Fruit fly (Drosophila melanogaster): ENCODE results near the gene CG16713.

Gene CG16713

dm6 chr2L:3655698-3656105, 39.5 kb downstream of the CG16713 start (continued):
- peak; percentile 93 for TF ChIP-seq Rel (GFP tag; optimal IDR thresholded peaks at IDR 0.05)
- peak; percentile 95 for TF ChIP-seq Rel (tag; optimal IDR thresholded peaks at IDR 0.05)
- no peak for TF ChIP-seq lola (GFP tag; optimal IDR thresholded peaks at IDR 0.05)
- TF ChIP-seq HLH106 (tag; optimal IDR thresholded peaks at IDR 0.05) = peak; percentile 99
- TF ChIP-seq Abd-B (GFP tag; optimal IDR thresholded peaks at IDR 0.05) = no peak

DNA sequence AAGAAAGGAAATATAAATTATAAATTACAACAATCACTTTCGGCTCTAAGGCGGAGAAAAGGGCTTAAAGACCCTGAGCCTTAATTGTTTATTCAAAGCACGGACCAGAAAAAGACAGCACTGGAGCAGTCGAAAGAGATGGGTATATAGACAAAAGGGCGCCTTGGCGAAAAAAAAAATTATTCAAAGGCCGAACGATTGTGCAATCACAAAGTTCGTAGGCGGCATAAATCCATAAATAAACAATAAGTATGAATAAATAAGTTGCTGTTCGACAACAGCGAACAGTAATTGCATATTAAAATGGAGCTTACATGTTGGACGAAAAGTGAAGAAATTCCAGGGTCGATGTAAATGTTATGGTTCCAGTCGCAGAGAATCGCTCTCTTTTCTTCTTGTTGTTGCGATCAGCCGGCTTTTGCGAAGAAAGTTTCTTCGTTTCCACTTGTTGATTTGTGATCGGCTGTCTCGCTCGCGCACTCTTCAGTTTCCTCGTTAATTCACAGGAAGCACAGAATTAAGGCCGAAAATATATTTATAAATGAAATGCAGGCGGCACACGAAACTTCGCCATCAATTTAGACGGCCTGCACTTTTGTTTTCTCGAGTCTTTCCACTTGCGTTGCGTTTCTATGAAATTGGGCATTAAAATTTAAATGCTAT, 40.1 kb downstream of the CG16713 start:
- TF ChIP-seq sv (GFP tag; optimal IDR thresholded peaks at IDR 0.05) (no peak), brk (GFP tag; optimal IDR thresholded peaks at IDR 0.05) (no peak), sage (GFP tag; optimal IDR thresholded peaks at IDR 0.05) (no peak), pan (optimal IDR thresholded peaks at IDR 0.05) (no peak), Dfd (GFP tag; optimal IDR thresholded peaks at IDR 0.05) (no peak), dmrt93B (GFP tag; optimal IDR thresholded peaks at IDR 0.05) (no peak), HLH106 (tag; optimal IDR thresholded peaks at IDR 0.05) (no peak), GATAd (GFP tag; optimal IDR thresholded peaks at IDR 0.05) (no peak), Hr83 (GFP tag; optimal IDR thresholded peaks at IDR 0.05; ENCODE audit: poor library complexity, severe bottlenecking) (no peak), Sp1 (GFP tag; optimal IDR thresholded peaks at IDR 0.05) (no peak), dl (GFP tag; optimal IDR thresholded peaks at IDR 0.05; ENCODE audit: insufficient read depth in 1 of 2, partially characterized antibody in 2 of 2) (no peak), Abd-B (GFP tag; optimal IDR thresholded peaks at IDR 0.05) (no peak), usp (GFP tag; optimal IDR thresholded peaks at IDR 0.05) (no peak), Dif (GFP tag; optimal IDR thresholded peaks at IDR 0.05; ENCODE audit: partially characterized antibody) (no peak)

DNA sequence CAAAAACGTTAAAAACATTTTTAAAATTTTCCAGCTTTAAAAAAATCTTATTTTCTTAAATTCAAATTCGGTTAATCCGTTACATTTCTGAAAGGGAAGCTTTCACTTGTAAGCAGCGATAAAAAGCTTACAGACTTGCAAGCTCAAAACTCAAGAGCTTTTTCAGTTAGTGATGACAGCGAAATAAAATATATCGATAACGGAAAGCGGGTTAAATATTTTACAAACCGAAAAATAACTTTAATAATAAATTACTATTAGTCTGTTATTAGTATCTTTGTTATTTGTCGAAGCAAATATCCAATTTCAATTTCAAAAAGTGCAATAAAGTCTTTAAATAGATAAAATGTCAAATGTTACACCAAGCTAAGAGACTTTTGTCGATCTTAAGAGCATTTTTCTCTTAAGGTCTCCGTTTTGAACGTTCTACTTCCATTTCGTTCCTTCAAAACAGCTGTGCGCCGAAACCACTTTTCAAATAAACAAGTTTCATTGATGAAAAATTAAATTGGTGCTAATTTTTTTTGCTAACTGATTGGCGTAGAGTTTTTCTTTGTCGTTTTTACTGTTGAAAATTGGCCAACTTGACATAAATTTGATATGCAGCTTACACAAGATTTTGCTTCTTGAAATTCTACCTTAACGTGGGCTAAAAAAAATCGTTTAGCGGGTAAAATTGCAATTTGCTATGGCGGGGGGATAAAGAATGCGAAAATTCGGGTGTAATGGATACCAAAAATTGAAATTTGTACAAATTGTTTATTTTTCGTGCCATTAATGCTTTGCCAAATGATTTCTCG, 46.8 kb downstream of the CG16713 start:
- TF ChIP-seq ey (GFP tag; optimal IDR thresholded peaks at IDR 0.05) (no peak), HLH106 (tag; optimal IDR thresholded peaks at IDR 0.05) (no peak), GATAd (GFP tag; optimal IDR thresholded peaks at IDR 0.05) (no peak), sv (GFP tag; optimal IDR thresholded peaks at IDR 0.05) (no peak), woc (GFP tag; optimal IDR thresholded peaks at IDR 0.05) (peak; percentile 27), CrebA (GFP tag; optimal IDR thresholded peaks at IDR 0.05; ENCODE audit: borderline replicate concordance) (peak; percentile 40), psq (GFP tag; optimal IDR thresholded peaks at IDR 0.05) (no peak), OdsH (GFP tag; optimal IDR thresholded peaks at IDR 0.05) (no peak), sage (GFP tag; optimal IDR thresholded peaks at IDR 0.05) (peak; percentile 67), Hnf4 (GFP tag; optimal IDR thresholded peaks at IDR 0.05) (peak; percentile 18), fru (GFP tag; optimal IDR thresholded peaks at IDR 0.05) (no peak), Jra (GFP tag; optimal IDR thresholded peaks at IDR 0.05) (no peak), CG9705 (GFP tag; optimal IDR thresholded peaks at IDR 0.05) (no peak), CG32264 (GFP tag; optimal IDR thresholded peaks at IDR 0.05) (no peak), brk (GFP tag; optimal IDR thresholded peaks at IDR 0.05) (peak; percentile 87)

DNA sequence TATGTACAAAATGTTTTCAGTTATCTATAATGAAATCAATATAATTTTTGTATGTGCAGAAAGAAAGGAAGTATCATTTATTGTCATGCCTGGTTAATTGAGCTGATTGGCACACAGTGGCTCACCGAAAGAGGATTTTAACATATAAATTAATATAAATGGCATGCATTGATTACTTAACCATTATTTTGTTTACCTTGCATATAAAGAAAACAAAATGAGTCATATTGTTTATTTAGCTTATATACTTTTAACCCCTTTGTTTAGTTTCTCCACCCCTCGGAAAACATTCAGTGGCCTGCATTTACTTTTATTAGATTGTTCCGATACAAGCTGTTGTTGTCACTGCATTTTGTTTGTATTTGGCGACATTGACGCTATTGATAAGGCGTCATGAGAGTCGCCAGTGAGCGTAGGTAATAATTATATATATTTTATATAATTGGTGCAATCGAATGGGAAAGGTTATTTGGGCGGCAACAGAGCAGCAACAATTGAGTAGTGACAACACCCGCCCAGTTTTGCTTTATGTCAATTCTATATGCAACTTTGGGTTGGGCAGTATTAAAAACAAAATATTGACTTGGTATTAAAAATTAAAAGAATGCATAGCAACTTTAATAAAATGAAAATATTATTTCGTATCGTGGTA, 47.6 kb downstream of the CG16713 start:
- TF ChIP-seq CrebA (GFP tag; optimal IDR thresholded peaks at IDR 0.05; ENCODE audit: borderline replicate concordance) = peak; percentile 22
- peak in 1 of 2 experiments; percentile 69 for TF ChIP-seq foxo (GFP tag; optimal IDR thresholded peaks at IDR 0.05)
- TF ChIP-seq dl (GFP tag; optimal IDR thresholded peaks at IDR 0.05; ENCODE audit: insufficient read depth in 1 of 2, partially characterized antibody in 2 of 2) = no peak
- no peak for TF ChIP-seq woc (GFP tag; optimal IDR thresholded peaks at IDR 0.05)
- peak; percentile 84 for TF ChIP-seq OdsH (GFP tag; optimal IDR thresholded peaks at IDR 0.05)
- peak; percentile 74 for TF ChIP-seq rgr (GFP tag; optimal IDR thresholded peaks at IDR 0.05)
- no peak for TF ChIP-seq Rel (GFP tag; optimal IDR thresholded peaks at IDR 0.05)
- peak; percentile 17 for TF ChIP-seq Rel (tag; optimal IDR thresholded peaks at IDR 0.05)
- peak; percentile 60 for TF ChIP-seq ey (GFP tag; optimal IDR thresholded peaks at IDR 0.05)
- peak; percentile 50 for TF ChIP-seq fru (GFP tag; optimal IDR thresholded peaks at IDR 0.05)
- TF ChIP-seq Sp1 (GFP tag; optimal IDR thresholded peaks at IDR 0.05) = peak; percentile 84
- peak; percentile 80 for TF ChIP-seq HLH106 (tag; optimal IDR thresholded peaks at IDR 0.05)
- TF ChIP-seq dmrt93B (GFP tag; optimal IDR thresholded peaks at IDR 0.05) = peak; percentile 54
- peak; percentile 67 for TF ChIP-seq dsf (GFP tag; optimal IDR thresholded peaks at IDR 0.05; ENCODE audit: borderline replicate concordance)
- peak; percentile 8 for TF ChIP-seq sage (GFP tag; optimal IDR thresholded peaks at IDR 0.05)
- peak; percentile 83 for TF ChIP-seq Hnf4 (GFP tag; optimal IDR thresholded peaks at IDR 0.05)
- TF ChIP-seq psq (GFP tag; optimal IDR thresholded peaks at IDR 0.05) = peak; percentile 71
- TF ChIP-seq Jra (GFP tag; optimal IDR thresholded peaks at IDR 0.05) = peak; percentile 26
- TF ChIP-seq h (GFP tag; optimal IDR thresholded peaks at IDR 0.05) = peak; percentile 70
- TF ChIP-seq Hr78 (GFP tag; optimal IDR thresholded peaks at IDR 0.05) = no peak
- no peak for TF ChIP-seq Dfd (GFP tag; optimal IDR thresholded peaks at IDR 0.05)
- TF ChIP-seq tai (GFP tag; optimal IDR thresholded peaks at IDR 0.05) = peak; percentile 24
- peak; percentile 71 for TF ChIP-seq brk (GFP tag; optimal IDR thresholded peaks at IDR 0.05)
- TF ChIP-seq GATAd (GFP tag; optimal IDR thresholded peaks at IDR 0.05) = no peak
- TF ChIP-seq br (GFP tag; optimal IDR thresholded peaks at IDR 0.05) = peak; percentile 83
- no peak for TF ChIP-seq jim (GFP tag; optimal IDR thresholded peaks at IDR 0.05)
- peak; percentile 4 for TF ChIP-seq Hr83 (GFP tag; optimal IDR thresholded peaks at IDR 0.05; ENCODE audit: poor library complexity, severe bottlenecking)
